Worm (Caenorhabditis elegans): ENCODE measurements around the gene srd-70.
A peak's percentile ranks its signal among the peaks of the same experiment; 100 is the strongest.

srd-70 gene

DNA sequence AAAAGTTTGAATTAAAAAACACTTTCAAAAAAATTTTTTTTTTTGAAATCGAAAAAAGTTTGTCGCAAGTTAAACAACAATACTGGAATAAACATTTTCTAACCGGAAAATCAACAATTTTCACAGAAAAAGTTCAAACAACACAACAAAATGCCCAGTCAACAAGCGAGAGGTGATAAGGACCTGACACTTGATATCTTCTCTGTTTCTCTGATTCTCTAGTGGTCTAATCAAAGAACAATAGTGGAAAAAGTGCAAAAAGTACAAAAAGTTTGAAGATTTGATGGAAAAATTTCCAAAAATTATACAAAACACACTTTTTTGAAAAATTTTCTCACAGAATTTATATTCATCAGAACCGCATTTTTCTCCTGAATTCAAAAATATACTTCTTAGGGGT, 30.5 kb upstream of the srd-70 start:
- TF ChIP-seq fkh-6 (tag; optimal IDR thresholded peaks at IDR 0.05) = no peak
- peak; percentile 9 for TF ChIP-seq elt-2 (tag; optimal IDR thresholded peaks at IDR 0.05)

DNA sequence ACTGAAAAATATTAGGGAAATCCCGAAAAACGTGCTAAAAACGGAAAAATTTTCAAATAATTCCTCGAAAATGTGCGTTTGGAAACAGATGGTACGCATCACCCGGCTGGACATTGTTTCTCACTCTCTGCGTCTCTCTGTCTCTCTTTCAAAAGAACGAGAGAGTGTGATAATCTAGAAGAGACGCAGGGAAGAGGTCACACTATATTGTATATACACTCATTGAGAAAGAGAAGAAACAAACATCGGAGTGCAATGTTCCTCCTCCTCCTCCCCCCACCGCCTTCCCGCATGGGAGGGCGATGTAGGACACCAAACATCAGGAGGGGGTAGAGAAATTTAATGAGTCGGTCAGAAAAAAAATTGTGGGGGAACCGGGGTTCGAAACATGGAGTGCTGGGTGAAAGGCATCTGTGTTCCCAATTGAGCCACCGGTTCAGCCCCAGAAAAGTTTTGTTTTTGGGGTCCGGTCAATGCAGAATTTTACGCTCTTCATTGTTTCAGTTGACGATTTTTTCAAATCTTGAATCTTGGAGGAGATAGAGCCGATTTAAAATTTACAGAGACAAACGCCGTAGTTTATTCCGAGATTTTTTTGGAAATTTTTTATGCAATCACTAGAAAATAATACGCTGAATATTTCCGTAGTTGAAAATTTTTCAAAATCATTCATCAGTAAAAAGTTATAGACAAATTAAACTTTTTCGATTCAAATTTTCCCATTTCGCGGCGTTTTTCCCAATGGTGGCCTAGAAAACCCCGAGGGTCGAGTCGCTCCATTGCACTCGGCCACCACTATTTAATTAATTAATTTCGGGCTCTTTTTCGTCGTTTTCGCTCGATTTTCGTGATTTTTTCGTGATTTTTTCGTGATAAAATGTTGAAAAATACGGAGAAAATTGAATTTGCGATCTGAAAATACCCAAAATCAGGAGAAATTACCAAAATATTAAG, 29.4 kb upstream of the srd-70 start:
- TF ChIP-seq unc-86 (tag; optimal IDR thresholded peaks at IDR 0.05) = no peak
- TF ChIP-seq pat-9 (tag; optimal IDR thresholded peaks at IDR 0.05) = no peak
- no peak for TF ChIP-seq ceh-19 (GFP tag; optimal IDR thresholded peaks at IDR 0.05)
- TF ChIP-seq hlh-13 (GFP tag; optimal IDR thresholded peaks at IDR 0.05) = no peak
- TF ChIP-seq ref-2 (tag; optimal IDR thresholded peaks at IDR 0.05) = peak; percentile 50
- no peak for TF ChIP-seq ceh-6 (GFP tag; optimal IDR thresholded peaks at IDR 0.05)
- TF ChIP-seq K02D7.2 (tag; optimal IDR thresholded peaks at IDR 0.05) = no peak
- peak; percentile 90 for TF ChIP-seq ceh-31 (tag; optimal IDR thresholded peaks at IDR 0.05)
- no peak for TF ChIP-seq F13H6.1 (tag; optimal IDR thresholded peaks at IDR 0.05)
- TF ChIP-seq unc-55 (GFP tag; optimal IDR thresholded peaks at IDR 0.05) = peak; percentile 27
- no peak for TF ChIP-seq ama-1 (optimal IDR thresholded peaks at IDR 0.05)
- TF ChIP-seq ceh-14 (tag; optimal IDR thresholded peaks at IDR 0.05) = peak; percentile 78
- TF ChIP-seq pha-4 (tag; optimal IDR thresholded peaks at IDR 0.05) = no peak
- peak; percentile 43 for TF ChIP-seq pax-1 (tag; optimal IDR thresholded peaks at IDR 0.05)
- no peak for TF ChIP-seq ceh-9 (tag; optimal IDR thresholded peaks at IDR 0.05)
- TF ChIP-seq ttx-3 (tag; optimal IDR thresholded peaks at IDR 0.05) = no peak
- TF ChIP-seq tbx-7 (tag; optimal IDR thresholded peaks at IDR 0.05) = peak; percentile 78
- no peak for TF ChIP-seq hlh-15 (tag; optimal IDR thresholded peaks at IDR 0.05)
- TF ChIP-seq unc-3 (GFP tag; conservative IDR thresholded peaks at IDR 0.05) = no peak
- no peak for TF ChIP-seq unc-3 (tag; optimal IDR thresholded peaks at IDR 0.05)
- no peak for TF ChIP-seq lin-11 (tag; optimal IDR thresholded peaks at IDR 0.05)
- TF ChIP-seq C38D4.7 (GFP tag; optimal IDR thresholded peaks at IDR 0.05) = no peak
- TF ChIP-seq elt-2 (tag; optimal IDR thresholded peaks at IDR 0.05) = no peak
- TF ChIP-seq ets-4 (tag; optimal IDR thresholded peaks at IDR 0.05) = peak; percentile 79
- TF ChIP-seq syd-9 (tag; optimal IDR thresholded peaks at IDR 0.05) = no peak
- TF ChIP-seq fax-1 (tag; optimal IDR thresholded peaks at IDR 0.05) = no peak
- no peak for TF ChIP-seq ceh-30 (tag; optimal IDR thresholded peaks at IDR 0.05)
- TF ChIP-seq rnt-1 (tag; optimal IDR thresholded peaks at IDR 0.05) = peak; percentile 41
- TF ChIP-seq fkh-6 (tag; optimal IDR thresholded peaks at IDR 0.05) = peak; percentile 37
- TF ChIP-seq pha-2 (tag; optimal IDR thresholded peaks at IDR 0.05) = peak; percentile 17
- TF ChIP-seq C08G9.2 (tag; optimal IDR thresholded peaks at IDR 0.05) = peak; percentile 89
- peak; percentile 69 for TF ChIP-seq hlh-30 (tag; optimal IDR thresholded peaks at IDR 0.05; ENCODE audit: insufficient read depth)
- peak; percentile 47 for TF ChIP-seq pros-1 (tag; optimal IDR thresholded peaks at IDR 0.05)
- TF ChIP-seq elt-4 (tag; optimal IDR thresholded peaks at IDR 0.05) = no peak
- no peak for TF ChIP-seq hlh-6 (tag; optimal IDR thresholded peaks at IDR 0.05)
- no peak for TF ChIP-seq dve-1 (tag; optimal IDR thresholded peaks at IDR 0.05)
- no peak for TF ChIP-seq ceh-22 (tag; optimal IDR thresholded peaks at IDR 0.05)
- peak; percentile 31 for TF ChIP-seq gmeb-2 (tag; optimal IDR thresholded peaks at IDR 0.05)
- TF ChIP-seq ceh-24 (tag; optimal IDR thresholded peaks at IDR 0.05) = no peak
- TF ChIP-seq T23F11.4 (GFP tag; optimal IDR thresholded peaks at IDR 0.05) = no peak
- TF ChIP-seq nhr-232 (tag; optimal IDR thresholded peaks at IDR 0.05) = no peak
- TF ChIP-seq che-1 (tag; optimal IDR thresholded peaks at IDR 0.05) = no peak
- TF ChIP-seq pqm-1 (tag; optimal IDR thresholded peaks at IDR 0.05) = no peak
- TF ChIP-seq madf-2 (tag; optimal IDR thresholded peaks at IDR 0.05) = no peak
- TF ChIP-seq nhr-11 (tag; optimal IDR thresholded peaks at IDR 0.05) = no peak
- TF ChIP-seq ceh-45 (GFP tag; IDR thresholded peaks at IDR 0.05) = no peak
- peak; percentile 72 for TF ChIP-seq ceh-2 (tag; optimal IDR thresholded peaks at IDR 0.05)
- peak; percentile 87 for TF ChIP-seq unc-42 (tag; optimal IDR thresholded peaks at IDR 0.05)
- no peak for TF ChIP-seq sdc-2 (tag; optimal IDR thresholded peaks at IDR 0.05)
- no peak for TF ChIP-seq fkh-10 (GFP tag; optimal IDR thresholded peaks at IDR 0.05)
